Worm (Caenorhabditis elegans) whole organism, L2 larva: ENCODE results near the gene toca-1.

Source experiments
- ceh-82 ChIP-seq: fragments of 150-350 bp; optimal IDR thresholded peaks from 2 replicates; lab custom pipeline; 2014; ENCODE audit warnings: missing biosample characterization, missing genetic modification characterization
- elt-3 ChIP-seq: sonication (generic microtip); optimal IDR thresholded peaks from 2 replicates; lab custom pipeline; 2017; ENCODE audit warnings: missing biosample characterization, missing genetic modification characterization
- nhr-237 ChIP-seq: fragments of 150-350 bp; optimal IDR thresholded peaks from 2 replicates; lab custom pipeline; 2014; ENCODE audit warnings: missing biosample characterization, missing genetic modification characterization
- ztf-11 ChIP-seq: sonication (generic microtip); optimal IDR thresholded peaks from 2 replicates; lab custom pipeline; 2017; ENCODE audit warnings: missing biosample characterization, missing genetic modification characterization

DNA sequence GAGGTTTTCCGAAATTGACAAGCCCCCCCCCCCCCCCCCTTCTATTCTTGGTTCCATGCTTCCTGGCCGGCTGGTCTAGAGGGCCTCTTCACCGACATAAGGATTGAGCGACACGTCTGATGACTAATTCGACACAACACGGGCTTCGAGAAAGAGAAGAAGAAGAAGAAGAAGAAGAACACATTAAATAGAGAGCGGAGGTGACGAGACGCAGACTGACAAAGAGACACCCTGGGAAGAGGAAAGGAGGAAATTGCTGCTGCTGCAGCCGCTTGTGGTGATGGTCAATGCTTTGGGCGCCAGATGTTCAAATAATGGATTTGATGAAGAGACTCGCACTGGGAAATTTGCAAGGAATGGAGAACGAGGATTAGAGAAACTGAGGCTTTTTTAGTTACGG lies 3.3 kb upstream of the toca-1 start:
- TF ChIP-seq nhr-237 (tag; lab: Kevin White, UChicago): no peak
- TF ChIP-seq elt-3 (tag; lab: Kevin White, UChicago): no peak
- no peak for TF ChIP-seq ztf-11 (tag; lab: Kevin White, UChicago)
- TF ChIP-seq ceh-82: no peak
